Fruit fly (Drosophila melanogaster): Measurements from ENCODE around the gene CG10512.

DNA sequence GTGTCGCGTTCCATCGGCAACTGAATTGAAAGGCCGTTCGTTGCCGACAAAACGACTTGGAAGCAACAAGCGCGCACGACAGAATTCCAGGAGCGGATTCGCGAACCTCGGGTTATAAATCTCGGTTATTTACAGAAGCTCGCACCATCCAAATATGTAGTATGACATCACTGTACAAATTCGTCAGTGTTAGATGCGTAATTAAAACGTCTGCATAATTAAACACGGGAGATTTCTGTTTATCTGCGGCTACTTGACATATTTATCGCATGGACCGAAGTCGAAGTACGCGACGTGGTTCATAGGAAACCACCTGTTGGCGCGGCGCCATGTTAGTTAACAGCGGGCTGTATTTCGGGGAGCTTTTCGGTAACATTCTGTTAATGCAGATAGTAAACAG, 30.8 kb upstream of the CG10512 start, which contains the start of gene Ac78C:
- TF ChIP-seq achi (GFP tag; optimal IDR thresholded peaks at IDR 0.05) (peak; percentile 84), CG6808 (GFP tag; optimal IDR thresholded peaks at IDR 0.05) (peak; percentile 73), net (GFP tag; optimal IDR thresholded peaks at IDR 0.05) (peak; percentile 87), CG11762 (GFP tag; optimal IDR thresholded peaks at IDR 0.05; ENCODE audit: insufficient read depth) (peak; percentile 79), CG3919 (GFP tag; optimal IDR thresholded peaks at IDR 0.05) (peak; percentile 89), OdsH (GFP tag; optimal IDR thresholded peaks at IDR 0.05) (peak; percentile 86), CG6792 (GFP tag; optimal IDR thresholded peaks at IDR 0.05) (peak; percentile 85), Hr4 (GFP tag; optimal IDR thresholded peaks at IDR 0.05) (peak; percentile 91), Ets21C (GFP tag; optimal IDR thresholded peaks at IDR 0.05) (peak; percentile 80), CG11294 (GFP tag; IDR thresholded peaks at IDR 0.05) (peak; percentile 82), CG6854 (GFP tag; optimal IDR thresholded peaks at IDR 0.05) (peak; percentile 88), Lpt (GFP tag; optimal IDR thresholded peaks at IDR 0.05) (peak; percentile 85), CG16779 (tag; optimal IDR thresholded peaks at IDR 0.05) (peak; percentile 82)
